Worm (Caenorhabditis elegans) whole organism, dauer: Measurements from ENCODE around the gene Y116F11B.2.

Experiments
- unc-62 ChIP-seq: sonication (generic microtip); optimal IDR thresholded peaks from 2 replicates; lab custom pipeline; 2017; ENCODE audit warnings: missing biosample characterization, missing genetic modification reagents, missing genetic modification characterization

The Y116F11B.2 gene

ce11 chrV:19801033-19801432 is at the start of gene Y116F11B.2:
Y116F11B.2 (minus strand) TSS chrV:19801133.
- TF ChIP-seq unc-62 (GFP tag; lab: Kevin White, UChicago): no peak

ce11 chrV:19848014-19848413 is 47.1 kb upstream of the Y116F11B.2 start, which contains the start of gene Y116F11B.7:
Y116F11B.7 (plus strand) TSS chrV:19848314.
- no peak for TF ChIP-seq unc-62 (GFP tag; lab: Kevin White, UChicago)

- no peak for TF ChIP-seq unc-62 (GFP tag; lab: Kevin White, UChicago)
Observed at ce11 chrV:19845927-19846845, 45.3 kb upstream of the Y116F11B.2 start, which contains the start of gene Y116F11B.6. Y116F11B.6 (minus strand) TSS chrV:19845977.

- TF ChIP-seq unc-62 (GFP tag; lab: Kevin White, UChicago): no peak
Observed at ce11 chrV:19836142-19836541, 35.2 kb upstream of the Y116F11B.2 start, which contains the start of gene srw-38. srw-38 (plus strand) TSS chrV:19836442.

- no peak for TF ChIP-seq unc-62 (GFP tag; lab: Kevin White, UChicago)
Observed at ce11 chrV:19831588-19831987, 30.7 kb upstream of the Y116F11B.2 start.

ce11 chrV:19830815-19831214 is 29.9 kb upstream of the Y116F11B.2 start, which contains the start of gene pcp-4:
pcp-4 (minus strand) TSS chrV:19831011.
- TF ChIP-seq unc-62 (GFP tag; lab: Kevin White, UChicago): no peak

- TF ChIP-seq unc-62 (GFP tag; lab: Kevin White, UChicago): no peak
Observed at ce11 chrV:19829225-19829624, 28.3 kb upstream of the Y116F11B.2 start.

ce11 chrV:19827481-19827880 is 26.5 kb upstream of the Y116F11B.2 start:
- no peak for TF ChIP-seq unc-62 (GFP tag; lab: Kevin White, UChicago)

ce11 chrV:19822093-19822492 is 21.2 kb upstream of the Y116F11B.2 start, which contains the start of gene Y116F11B.17:
Y116F11B.17 (minus strand) TSS chrV:19822193.
- TF ChIP-seq unc-62 (GFP tag; lab: Kevin White, UChicago): no peak

- TF ChIP-seq unc-62 (GFP tag; lab: Kevin White, UChicago): no peak
Observed at ce11 chrV:19820178-19820577, 19.2 kb upstream of the Y116F11B.2 start.

ce11 chrV:19814833-19815232 is 13.9 kb upstream of the Y116F11B.2 start, which contains the start of gene daf-28:
daf-28 (plus strand) TSS chrV:19815133.
- TF ChIP-seq unc-62 (GFP tag; lab: Kevin White, UChicago): no peak

ce11 chrV:19805548-19805947 is 4.6 kb upstream of the Y116F11B.2 start:
- TF ChIP-seq unc-62 (GFP tag; lab: Kevin White, UChicago): no peak

ce11 chrV:19802797-19803196 is 1.9 kb upstream of the Y116F11B.2 start:
- TF ChIP-seq unc-62 (GFP tag; lab: Kevin White, UChicago): no peak

ce11 chrV:19794931-19795330 is 6.0 kb downstream of the Y116F11B.2 start, which contains the start of gene M162.7:
M162.7 (minus strand) TSS chrV:19795031.
- TF ChIP-seq unc-62 (GFP tag; lab: Kevin White, UChicago): no peak

- no peak for TF ChIP-seq unc-62 (GFP tag; lab: Kevin White, UChicago)
Observed at ce11 chrV:19790248-19790647, 10.7 kb downstream of the Y116F11B.2 start.

ce11 chrV:19788360-19788759 is 12.6 kb downstream of the Y116F11B.2 start, which contains the start of gene clec-258:
clec-258 (plus strand) TSS chrV:19788440.
- TF ChIP-seq unc-62 (GFP tag; lab: Kevin White, UChicago): no peak
